Worm (Caenorhabditis elegans): ENCODE data around the gene ceh-48.

ce11 chrIV:6829902-6830301, 18.0 kb downstream of the ceh-48 start, which contains the start of gene H20E11.1:
- no peak for TF ChIP-seq nhr-25 (tag; optimal IDR thresholded peaks at IDR 0.05)
- TF ChIP-seq ZK546.5 (tag; optimal IDR thresholded peaks at IDR 0.05), result no peak
- TF ChIP-seq elt-3 (tag; optimal IDR thresholded peaks at IDR 0.05), result no peak
- TF ChIP-seq nhr-6 (tag; optimal IDR thresholded peaks at IDR 0.05), result no peak
- TF ChIP-seq nhr-23 (tag; optimal IDR thresholded peaks at IDR 0.05), result no peak
